Worm (Caenorhabditis elegans) whole organism, L2 larva: ENCODE data around the gene chtb-2.

Experiments used
- F13H6.1 ChIP-seq: sonication (generic microtip); optimal IDR thresholded peaks from 2 replicates; lab custom pipeline; 2016; ENCODE audit warnings: missing genetic modification characterization, missing compliant biosample characterization
- R02D3.7 ChIP-seq: fragments of 150-350 bp; optimal IDR thresholded peaks from 2 replicates; lab custom pipeline; 2014; ENCODE audit warnings: missing biosample characterization, missing genetic modification characterization
- alr-1 ChIP-seq: fragments of 150-350 bp; optimal IDR thresholded peaks from 2 replicates; lab custom pipeline; 2014; ENCODE audit warnings: missing biosample characterization, missing genetic modification characterization
- aly-2 ChIP-seq: fragments of 150-350 bp; optimal IDR thresholded peaks from 2 replicates; lab custom pipeline; 2014; ENCODE audit warnings: missing biosample characterization, missing genetic modification characterization
- nhr-11 ChIP-seq: fragments of 150-350 bp; optimal IDR thresholded peaks from 2 replicates; lab custom pipeline; 2014; ENCODE audit warnings: missing biosample characterization, missing genetic modification characterization
- nhr-237 ChIP-seq: fragments of 150-350 bp; optimal IDR thresholded peaks from 2 replicates; lab custom pipeline; 2014; ENCODE audit warnings: missing biosample characterization, missing genetic modification characterization

DNA sequence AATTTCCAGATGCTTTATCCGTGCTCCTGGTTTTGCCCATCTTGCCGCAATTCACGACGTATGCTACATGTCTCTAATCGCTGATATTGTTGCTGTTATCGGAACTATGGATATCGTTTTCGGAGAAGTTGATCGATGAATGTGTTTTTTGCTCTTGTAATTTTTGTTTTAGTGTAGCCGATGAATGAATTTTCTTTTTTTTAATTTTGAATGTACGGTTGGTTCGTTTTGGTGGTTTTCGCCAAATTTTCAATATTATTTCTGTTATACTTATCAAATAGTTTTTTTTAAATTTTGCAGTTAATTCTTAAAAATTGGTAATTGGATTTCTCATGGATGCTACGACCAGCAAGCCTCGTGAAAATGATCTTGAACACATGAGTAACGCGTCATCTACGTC is 16.0 kb upstream of the chtb-2 start, which contains the start of gene T26A5.2:
- TF ChIP-seq nhr-11 (tag; lab: Kevin White, UChicago) (no peak), F13H6.1 (tag; lab: Kevin White, UChicago) (no peak), R02D3.7 (tag; lab: Kevin White, UChicago) (no peak), aly-2 (tag; lab: Kevin White, UChicago) (no peak), nhr-237 (tag; lab: Kevin White, UChicago) (no peak), alr-1 (tag; lab: Kevin White, UChicago) (no peak)
